Worm (Caenorhabditis elegans) whole organism, late embryonic: ENCODE results near the gene VM106R.1.

Experiments
- F13H6.1 ChIP-seq: sonication (generic microtip); optimal IDR thresholded peaks from 2 replicates; lab custom pipeline; 2016; ENCODE audit warnings: missing genetic modification characterization, missing compliant biosample characterization
- K02D7.2 ChIP-seq: sonication (generic microtip); optimal IDR thresholded peaks from 2 replicates; lab custom pipeline; 2017; ENCODE audit warnings: mild to moderate bottlenecking, missing genetic modification characterization, missing compliant biosample characterization
- hlh-13 ChIP-seq: fragments of 200-800 bp; sonication (Bioruptor generic); optimal IDR thresholded peaks from 2 replicates; lab custom pipeline; 2018; ENCODE audit warnings: mild to moderate bottlenecking, missing genetic modification characterization, missing compliant biosample characterization
- nfya-1 ChIP-seq: sonication (generic microtip); optimal IDR thresholded peaks from 2 replicates; lab custom pipeline; 2017; ENCODE audit warnings: missing genetic modification characterization, mild to moderate bottlenecking, missing compliant biosample characterization, antibody characterized with exemption, moderate library complexity
- nhr-11 ChIP-seq: fragments of 150-350 bp; optimal IDR thresholded peaks from 2 replicates; lab custom pipeline; 2014; ENCODE audit warnings: missing biosample characterization, missing genetic modification characterization
- pag-3 ChIP-seq: sonication (generic microtip); optimal IDR thresholded peaks from 2 replicates; lab custom pipeline; 2016; ENCODE audit warnings: missing compliant biosample characterization, missing genetic modification characterization, borderline replicate concordance
- unc-55 ChIP-seq: sonication (generic microtip); optimal IDR thresholded peaks from 2 replicates; lab custom pipeline; 2017; ENCODE audit warnings: missing biosample characterization, missing genetic modification reagents, missing genetic modification characterization
- ztf-16 ChIP-seq: sonication (generic microtip); optimal IDR thresholded peaks from 2 replicates; lab custom pipeline; 2017; ENCODE audit warnings: missing genetic modification characterization, missing compliant biosample characterization

DNA sequence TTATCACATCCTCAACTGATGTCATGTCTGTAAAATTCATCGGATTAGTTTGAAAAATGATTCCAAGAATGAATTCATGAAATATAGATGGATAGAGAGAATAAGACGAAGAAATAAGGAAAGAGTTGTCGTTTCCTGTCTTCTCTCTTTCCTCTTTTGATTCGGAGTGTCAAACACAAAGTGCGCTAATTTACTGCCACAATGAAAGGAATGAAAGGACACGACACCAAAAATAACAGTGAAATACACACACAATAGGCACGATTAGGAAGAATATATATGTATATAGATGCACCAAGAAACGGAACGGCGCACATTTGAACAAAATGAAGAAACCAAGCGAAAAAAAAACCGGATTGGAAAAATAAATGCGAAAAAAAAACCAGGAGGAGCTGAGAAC, at the start of gene VM106R.1:
- no peak for TF ChIP-seq unc-55
- no peak for TF ChIP-seq ztf-16 (tag; lab: Kevin White, UChicago)
- no peak for TF ChIP-seq K02D7.2 (tag; lab: Kevin White, UChicago)
- TF ChIP-seq nhr-11 = no peak
- no peak for TF ChIP-seq pag-3 (tag; lab: Kevin White, UChicago)
- TF ChIP-seq F13H6.1 (tag; lab: Kevin White, UChicago) = no peak
- TF ChIP-seq hlh-13 (GFP tag; lab: Kevin White, UChicago) = no peak
- no peak for TF ChIP-seq nfya-1 (tag; lab: Kevin White, UChicago)
